Worm (Caenorhabditis elegans): ENCODE measurements around the gene dlg-1.

Gene dlg-1

DNA sequence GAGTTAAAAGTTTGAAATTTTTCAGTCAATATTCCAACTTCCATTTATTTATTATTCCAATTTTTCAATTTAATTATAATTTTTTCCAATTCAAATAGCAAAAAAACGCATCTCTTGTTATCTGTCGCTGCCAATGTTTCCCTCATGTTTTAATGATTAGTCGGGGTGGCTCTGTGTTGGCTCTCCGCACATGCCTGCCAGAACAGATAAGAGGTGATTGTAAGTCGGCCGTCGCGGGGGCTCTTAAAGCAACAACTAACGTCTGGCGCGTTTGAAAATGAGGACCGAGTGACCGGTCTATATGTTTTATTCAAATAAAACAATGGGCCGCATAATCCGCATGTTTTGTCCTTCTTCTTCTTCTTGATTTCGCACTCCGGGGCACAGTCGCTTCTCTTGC, 3.1 kb upstream of the dlg-1 start:
- peak; percentile 47 for TF ChIP-seq elt-2 (tag; optimal IDR thresholded peaks at IDR 0.05)
- peak in 1 of 2 experiments; percentile 5 for TF ChIP-seq mdl-1 (tag; optimal IDR thresholded peaks at IDR 0.05)
- TF ChIP-seq tlp-1 (tag; optimal IDR thresholded peaks at IDR 0.05): no peak
- no peak for TF ChIP-seq nhr-76 (tag; optimal IDR thresholded peaks at IDR 0.05)
- no peak for TF ChIP-seq lin-13 (GFP tag; optimal IDR thresholded peaks at IDR 0.05)
- no peak for TF ChIP-seq ceh-82 (tag; optimal IDR thresholded peaks at IDR 0.05)
- no peak for TF ChIP-seq aly-2 (tag; optimal IDR thresholded peaks at IDR 0.05)
- TF ChIP-seq vab-15 (tag; optimal IDR thresholded peaks at IDR 0.05): no peak
- no peak for TF ChIP-seq dsc-1 (tag; optimal IDR thresholded peaks at IDR 0.05)

DNA sequence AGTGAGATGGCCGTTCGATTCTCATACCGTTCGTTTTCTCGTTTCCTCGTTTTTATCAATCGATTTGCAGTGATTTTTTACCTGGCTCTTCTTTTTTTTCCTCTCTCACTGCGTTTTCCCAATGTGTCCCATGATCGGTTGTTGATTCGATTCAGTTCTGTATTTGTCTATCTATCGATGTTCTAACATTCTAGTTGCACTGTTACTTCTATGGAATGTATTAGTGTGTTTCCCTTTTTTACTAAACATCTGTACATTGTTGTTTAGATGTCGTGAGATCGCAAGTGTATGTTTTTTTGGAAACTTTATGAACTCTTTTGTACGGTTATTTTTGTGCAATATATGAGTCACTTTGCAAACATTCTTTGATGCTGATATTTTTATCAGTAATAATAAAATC, 1.9 kb upstream of the dlg-1 start:
- TF ChIP-seq fkh-10 (GFP tag; optimal IDR thresholded peaks at IDR 0.05) (no peak), nhr-19 (GFP tag; conservative IDR thresholded peaks at IDR 0.05) (no peak), nhr-84 (tag; optimal IDR thresholded peaks at IDR 0.05) (no peak), fos-1 (tag; optimal IDR thresholded peaks at IDR 0.05) (no peak), C34B4.2 (tag; optimal IDR thresholded peaks at IDR 0.05) (no peak), blmp-1 (tag; optimal IDR thresholded peaks at IDR 0.05) (no peak), tlp-1 (tag; optimal IDR thresholded peaks at IDR 0.05) (no peak), hlh-4 (tag; optimal IDR thresholded peaks at IDR 0.05) (no peak), ceh-88 (GFP tag; IDR thresholded peaks at IDR 0.05) (no peak), dpl-1 (GFP tag; optimal IDR thresholded peaks at IDR 0.05) (no peak), alr-1 (tag; optimal IDR thresholded peaks at IDR 0.05; ENCODE audit: borderline replicate concordance) (no peak), fkh-4 (tag; optimal IDR thresholded peaks at IDR 0.05; ENCODE audit: borderline replicate concordance) (no peak), Y116A8C.19 (tag; optimal IDR thresholded peaks at IDR 0.05; ENCODE audit: borderline replicate concordance) (no peak), sup-37 (GFP tag; optimal IDR thresholded peaks at IDR 0.05) (no peak), snu-23 (GFP tag; optimal IDR thresholded peaks at IDR 0.05) (no peak), grh-1 (GFP tag; IDR thresholded peaks at IDR 0.05) (no peak), rnt-1 (tag; optimal IDR thresholded peaks at IDR 0.05) (no peak), efl-1 (optimal IDR thresholded peaks at IDR 0.05) (no peak), efl-1 (GFP tag; optimal IDR thresholded peaks at IDR 0.05 in 1 of 2) (no peak), elt-2 (tag; optimal IDR thresholded peaks at IDR 0.05) (no peak), efl-3 (GFP tag; optimal IDR thresholded peaks at IDR 0.05) (no peak)

DNA sequence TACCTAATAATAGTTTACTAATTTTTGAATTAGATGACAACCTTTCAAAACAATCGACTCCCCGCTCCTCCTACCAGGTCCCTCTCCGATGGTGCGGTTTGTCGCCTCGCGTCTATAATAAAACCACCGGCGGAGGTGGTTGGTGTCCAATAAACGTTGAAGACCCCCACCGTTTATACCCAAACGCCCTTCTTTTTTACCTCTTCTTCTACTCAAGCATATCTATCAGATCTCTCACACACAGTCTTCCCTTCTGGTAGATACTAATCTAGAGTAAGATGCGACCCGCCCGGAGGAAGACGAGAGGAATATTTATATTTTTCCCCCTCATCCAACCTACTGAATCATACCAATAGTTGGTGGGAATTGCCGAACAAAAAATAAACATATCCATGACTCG, 625 bp upstream of the dlg-1 start:
- TF ChIP-seq nhr-20 (tag; optimal IDR thresholded peaks at IDR 0.05) (peak; percentile 0), fkh-10 (GFP tag; optimal IDR thresholded peaks at IDR 0.05) (no peak), blmp-1 (tag; optimal IDR thresholded peaks at IDR 0.05) (peak; percentile 1), lin-14 (GFP tag; optimal IDR thresholded peaks at IDR 0.05) (peak; percentile 6), nhr-90 (tag; optimal IDR thresholded peaks at IDR 0.05; ENCODE audit: poor library complexity) (no peak), lsy-2 (tag; optimal IDR thresholded peaks at IDR 0.05) (peak in 1 of 2 experiments; percentile 6), efl-1 (optimal IDR thresholded peaks at IDR 0.05) (no peak), efl-1 (GFP tag; optimal IDR thresholded peaks at IDR 0.05 in 1 of 2) (peak in 1 of 2 experiments; percentile 77), nhr-85 (tag) (peak; percentile 72), egl-13 (tag; optimal IDR thresholded peaks at IDR 0.05) (no peak)

DNA sequence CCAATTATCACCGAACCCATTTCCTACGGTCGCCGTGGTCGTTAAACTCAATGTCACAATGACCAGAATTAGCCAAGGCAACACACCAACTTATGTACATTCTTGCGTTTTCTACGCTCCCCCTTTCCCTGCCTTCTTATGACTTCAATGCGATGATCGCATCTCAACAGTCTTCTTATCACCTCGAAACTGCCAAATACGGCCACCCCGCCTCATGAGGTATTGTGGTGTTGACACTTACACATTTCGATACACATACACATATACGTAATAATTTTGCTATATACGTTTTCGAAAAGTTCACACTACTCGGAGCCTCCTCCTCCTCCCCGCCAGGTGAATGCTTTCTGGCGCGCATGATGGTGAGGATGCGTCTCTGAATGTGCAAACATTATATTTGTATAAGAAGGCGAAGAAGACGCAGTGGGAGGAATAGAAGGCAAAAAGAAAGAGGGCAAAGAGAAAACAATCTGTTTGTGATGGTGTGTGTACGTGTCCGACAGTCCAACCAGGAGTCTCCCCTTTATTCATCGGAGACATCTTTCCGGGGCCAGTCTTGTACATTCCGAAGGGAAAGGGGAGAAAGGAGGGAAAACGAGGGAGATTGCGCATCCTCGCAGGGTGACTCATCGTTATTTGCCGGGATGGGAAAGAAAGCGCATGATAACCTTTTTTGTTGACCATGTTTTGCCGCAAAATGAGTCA, 528 bp downstream of the dlg-1 start:
- TF ChIP-seq lin-35 (GFP tag; optimal IDR thresholded peaks at IDR 0.05) (peak in 1 of 2 experiments; percentile 60), zag-1 (tag; optimal IDR thresholded peaks at IDR 0.05) (no peak), nhr-90 (tag; optimal IDR thresholded peaks at IDR 0.05; ENCODE audit: poor library complexity) (peak; percentile 11), lin-39 (tag; optimal IDR thresholded peaks at IDR 0.05) (no peak), C34B4.2 (tag; optimal IDR thresholded peaks at IDR 0.05) (no peak), jun-1 (tag; optimal IDR thresholded peaks at IDR 0.05) (peak; percentile 58), tbx-2 (tag; optimal IDR thresholded peaks at IDR 0.05) (no peak), skn-1 (tag; optimal IDR thresholded peaks at IDR 0.05) (peak; percentile 8), nhr-71 (tag; optimal IDR thresholded peaks at IDR 0.05) (peak; percentile 50), mep-1 (tag; optimal IDR thresholded peaks at IDR 0.05) (peak; percentile 46), fkh-8 (tag; optimal IDR thresholded peaks at IDR 0.05) (no peak), nhr-20 (tag; optimal IDR thresholded peaks at IDR 0.05) (peak; percentile 36), nhr-12 (tag; optimal IDR thresholded peaks at IDR 0.05) (no peak), ztf-4 (tag; optimal IDR thresholded peaks at IDR 0.05) (no peak), snu-23 (GFP tag; optimal IDR thresholded peaks at IDR 0.05) (peak; percentile 11), nhr-85 (tag) (peak; percentile 82), elt-3 (tag; optimal IDR thresholded peaks at IDR 0.05) (peak in 2 of 6 experiments; percentile 12 to 36), unc-98 (GFP tag; IDR thresholded peaks at IDR 0.05) (no peak), nhr-19 (GFP tag; conservative IDR thresholded peaks at IDR 0.05) (0 out of 2 replicates have a peak, but pooled peaks have one; percentile 5), blmp-1 (tag; optimal IDR thresholded peaks at IDR 0.05) (peak; percentile 99)
